Worm (Caenorhabditis elegans) whole organism, early embryonic: ENCODE measurements around the gene str-77.

Experiments
- B0310.2 ChIP-seq: sonication (generic microtip); optimal IDR thresholded peaks from 2 replicates; lab custom pipeline; 2016; ENCODE audit warnings: mild to moderate bottlenecking, missing genetic modification characterization, missing compliant biosample characterization
- ama-1 ChIP-seq: fragments of 150-350 bp; optimal IDR thresholded peaks from 2 replicates; lab custom pipeline; 2014
- flt-1 ChIP-seq: fragments of 200-800 bp; sonication (Bioruptor generic); IDR thresholded peaks from 2 replicates; pipeline ENCODE4 v1.3.6; 2022; ENCODE audit warnings: missing genetic modification characterization, missing compliant biosample characterization
- hmbx-1 ChIP-seq: sonication (generic microtip); optimal IDR thresholded peaks from 2 replicates; lab custom pipeline; 2016; ENCODE audit warnings: mild to moderate bottlenecking, missing genetic modification characterization, missing compliant biosample characterization
- hnd-1 ChIP-seq: sonication (generic microtip); optimal IDR thresholded peaks from 2 replicates; lab custom pipeline; 2016; ENCODE audit warnings: missing genetic modification characterization, missing compliant biosample characterization
- tbx-37 ChIP-seq: fragments of 200-800 bp; sonication (Bioruptor generic); conservative IDR thresholded peaks from 2 replicates; pipeline ENCODE4 v1.3.6; 2022; ENCODE audit warnings: missing genetic modification reagents, missing genetic modification characterization, missing compliant biosample characterization
- tra-4 ChIP-seq: sonication (generic microtip); optimal IDR thresholded peaks from 2 replicates; lab custom pipeline; 2017; ENCODE audit warnings: missing genetic modification characterization, missing compliant biosample characterization

DNA sequence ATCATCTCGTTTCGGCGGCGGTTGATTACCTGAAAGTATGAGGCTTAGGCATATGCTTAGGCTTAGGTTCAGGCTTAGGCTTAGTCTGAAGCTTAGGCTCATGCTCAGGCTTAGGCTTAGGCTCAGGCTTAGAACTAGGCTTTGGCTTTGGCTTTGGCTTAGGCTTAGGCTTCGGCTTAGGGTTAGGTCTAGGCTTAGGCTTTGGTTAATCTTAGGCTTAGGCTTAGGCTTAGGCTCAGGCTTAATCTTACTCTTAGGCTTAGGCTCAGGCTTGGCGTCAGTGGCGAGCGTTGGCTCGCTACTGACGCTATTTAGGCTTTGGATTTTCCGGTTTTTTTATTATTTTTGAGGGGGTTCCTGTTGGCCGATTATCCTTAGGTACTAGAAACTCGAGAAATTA, 25.1 kb downstream of the str-77 start:
- TF ChIP-seq B0310.2 (tag; lab: Kevin White, UChicago): no peak
- TF ChIP-seq ama-1 (lab: Kevin White, UChicago): no peak
- TF ChIP-seq hnd-1 (tag; lab: Kevin White, UChicago): no peak
- no peak for TF ChIP-seq tra-4 (tag; lab: Kevin White, UChicago)
- TF ChIP-seq tbx-37: no peak
- TF ChIP-seq hmbx-1 (tag; lab: Kevin White, UChicago): no peak
- no peak for TF ChIP-seq flt-1 (GFP tag; lab: Robert Waterston, UW)
